Fruit fly (Drosophila melanogaster): ENCODE results near the gene Atac1.

DNA sequence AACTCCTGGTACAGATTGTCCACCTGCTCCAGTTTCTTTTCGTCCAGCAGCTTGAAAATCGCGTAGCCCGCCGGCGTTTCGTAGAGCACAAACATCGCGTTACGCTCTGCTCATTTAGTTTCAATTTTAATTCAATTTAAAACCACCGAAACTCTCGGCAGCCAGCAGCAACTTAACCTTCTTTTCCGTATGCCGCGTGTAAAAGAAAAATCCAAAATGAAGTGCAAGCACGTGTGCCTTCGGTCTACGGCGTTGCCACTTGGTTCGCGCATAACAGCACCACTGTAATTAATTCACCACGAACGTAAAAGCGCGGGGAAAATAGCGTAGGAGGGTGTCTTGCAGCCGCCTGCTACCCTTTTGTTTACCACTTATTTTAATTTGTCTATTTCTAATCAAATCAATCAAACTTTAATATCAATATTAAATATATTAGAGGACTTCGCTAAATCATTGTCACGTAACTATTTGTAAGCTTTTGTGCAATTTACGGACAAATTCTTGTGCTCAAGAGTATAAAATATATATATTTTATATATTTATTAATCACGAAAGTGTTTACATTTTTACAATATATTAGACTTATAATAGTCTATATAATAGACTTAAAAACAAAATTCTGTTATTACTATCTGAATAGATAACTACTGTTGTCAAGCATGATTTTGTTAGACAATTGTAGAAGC lies 41.5 kb downstream of the Atac1 start, which contains the start of gene nop5:
- TF ChIP-seq CG15269 (tag; optimal IDR thresholded peaks at IDR 0.05) (no peak), odd (GFP tag; optimal IDR thresholded peaks at IDR 0.05) (no peak), Rx (GFP tag; IDR thresholded peaks at IDR 0.05) (no peak), sisA (GFP tag; IDR thresholded peaks at IDR 0.05) (no peak), CG11247 (GFP tag; IDR thresholded peaks at IDR 0.05) (no peak), lmd (GFP tag; IDR thresholded peaks at IDR 0.05) (peak; percentile 37; the same call in 1 of the 2 replicates), CrebB (tag; optimal IDR thresholded peaks at IDR 0.05) (no peak), ranshi (GFP tag; IDR thresholded peaks at IDR 0.05) (no peak), CG11456 (GFP tag; IDR thresholded peaks at IDR 0.05) (0 out of 3 replicates have a peak, but pooled peaks have one; percentile 8)
